Worm (Caenorhabditis elegans): ENCODE results near the gene slc-5A12.

slc-5A12 gene

DNA sequence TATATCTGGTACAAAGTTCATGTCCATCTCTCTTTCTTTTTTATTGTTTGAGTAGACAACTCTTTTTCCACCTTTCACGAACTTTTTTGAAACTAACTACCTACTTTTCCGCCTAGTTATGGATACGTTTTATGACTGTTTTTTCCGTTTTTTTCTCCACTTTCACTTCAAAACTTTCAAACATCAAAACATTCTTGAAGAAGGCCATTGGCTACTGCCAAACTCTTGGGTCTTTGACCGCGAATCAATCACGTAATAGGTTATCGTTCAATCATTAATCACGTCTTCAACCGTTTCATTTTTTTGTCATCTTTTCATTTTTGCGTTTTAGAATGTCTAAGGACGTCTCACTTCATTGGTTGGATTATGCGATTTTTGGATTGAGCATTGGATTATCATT, at the start of gene slc-5A12:
Gene slc-5A12, plus strand, starts transcription at position 333 of the 400 bp plus-strand sequence.
- TF ChIP-seq bed-2 (GFP tag; IDR thresholded peaks at IDR 0.05) (no peak), attf-6 (GFP tag; IDR thresholded peaks at IDR 0.05) (no peak), madf-8 (GFP tag; conservative IDR thresholded peaks at IDR 0.05) (no peak), K12H6.12 (tag; optimal IDR thresholded peaks at IDR 0.05) (no peak), attf-3 (GFP tag; conservative IDR thresholded peaks at IDR 0.05) (no peak), nfya-2 (GFP tag; IDR thresholded peaks at IDR 0.05) (no peak), madf-6 (GFP tag; IDR thresholded peaks at IDR 0.05) (no peak), nhr-80 (tag; optimal IDR thresholded peaks at IDR 0.05) (no peak), K11D2.4 (GFP tag; IDR thresholded peaks at IDR 0.05) (no peak), ZK185.1 (tag; optimal IDR thresholded peaks at IDR 0.05; ENCODE audit: poor library complexity, severe bottlenecking) (no peak), pbrm-1 (GFP tag; IDR thresholded peaks at IDR 0.05) (no peak)

DNA sequence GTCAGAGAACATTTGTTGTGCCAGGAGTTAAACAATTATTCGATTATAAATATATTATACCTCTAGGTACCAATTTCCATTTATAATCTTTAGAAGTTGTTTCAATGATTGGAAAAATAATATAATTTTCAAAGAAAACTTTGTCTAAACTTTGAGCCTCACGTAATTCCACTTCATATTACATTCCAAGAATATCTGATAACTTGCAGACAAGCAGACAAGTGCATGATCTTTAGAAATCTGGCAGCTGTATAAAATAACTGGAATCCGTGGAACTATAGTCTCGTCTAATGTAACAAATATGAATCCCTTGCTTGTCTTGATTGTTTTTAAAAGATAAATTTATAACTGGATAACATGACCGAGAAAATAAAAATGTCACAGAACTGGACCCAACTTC, 44.7 kb upstream of the slc-5A12 start:
- no peak for TF ChIP-seq nhr-27 (tag; optimal IDR thresholded peaks at IDR 0.05)
- no peak for TF ChIP-seq Y53G8AR.9 (GFP tag; conservative IDR thresholded peaks at IDR 0.05)
- TF ChIP-seq F33H1.4 (GFP tag; IDR thresholded peaks at IDR 0.05), result no peak
- no peak for TF ChIP-seq him-1 (tag; optimal IDR thresholded peaks at IDR 0.05)
- TF ChIP-seq dpff-1 (tag; optimal IDR thresholded peaks at IDR 0.05), result no peak

DNA sequence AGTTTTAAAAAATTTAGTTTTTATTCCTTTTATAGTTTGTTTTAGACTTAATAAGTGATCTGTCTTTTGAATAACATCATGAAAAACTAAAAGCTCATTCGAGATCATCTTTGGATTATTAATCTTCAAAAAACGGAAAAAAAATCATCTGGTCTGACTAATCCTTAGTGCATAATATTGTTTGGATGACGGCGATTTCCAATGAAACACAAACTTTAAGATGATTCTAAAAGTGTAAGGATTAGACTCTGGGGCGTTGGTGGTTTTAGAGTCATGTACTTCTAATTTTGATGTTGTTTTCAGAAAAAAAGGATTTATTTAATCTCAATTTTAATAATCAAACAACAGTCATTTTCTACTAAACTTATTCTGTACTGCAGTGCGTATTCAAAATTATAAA, 43.9 kb upstream of the slc-5A12 start:
- TF ChIP-seq unc-62 (GFP tag; optimal IDR thresholded peaks at IDR 0.05) (no peak), let-607 (tag; optimal IDR thresholded peaks at IDR 0.05) (no peak), F55B11.4 (tag; optimal IDR thresholded peaks at IDR 0.05; ENCODE audit: borderline replicate concordance, insufficient read depth) (no peak), atf-7 (tag; optimal IDR thresholded peaks at IDR 0.05) (no peak), sptf-2 (GFP tag; optimal IDR thresholded peaks at IDR 0.05) (no peak), lin-54 (GFP tag; optimal IDR thresholded peaks at IDR 0.05) (no peak), lir-1 (GFP tag; conservative IDR thresholded peaks at IDR 0.05) (no peak), hmg-20 (GFP tag; IDR thresholded peaks at IDR 0.05) (no peak), egrh-3 (GFP tag; IDR thresholded peaks at IDR 0.05) (no peak), ceh-27 (GFP tag; optimal IDR thresholded peaks at IDR 0.05) (no peak), nfya-2 (GFP tag; IDR thresholded peaks at IDR 0.05) (no peak), F49E8.2 (tag; optimal IDR thresholded peaks at IDR 0.05; ENCODE audit: insufficient read depth) (no peak), ets-4 (GFP tag; optimal IDR thresholded peaks at IDR 0.05) (no peak), die-1 (tag; optimal IDR thresholded peaks at IDR 0.05) (no peak), B0261.1 (tag; optimal IDR thresholded peaks at IDR 0.05) (no peak), Y67H2A.10 (GFP tag; conservative IDR thresholded peaks at IDR 0.05) (no peak)

- TF ChIP-seq unc-130 (GFP tag; optimal IDR thresholded peaks at IDR 0.05) (no peak), nhr-80 (tag; optimal IDR thresholded peaks at IDR 0.05) (peak; percentile 38)
These were observed 39.5 kb upstream of the slc-5A12 start for ce11 chrIV:11897710-11898109.

DNA sequence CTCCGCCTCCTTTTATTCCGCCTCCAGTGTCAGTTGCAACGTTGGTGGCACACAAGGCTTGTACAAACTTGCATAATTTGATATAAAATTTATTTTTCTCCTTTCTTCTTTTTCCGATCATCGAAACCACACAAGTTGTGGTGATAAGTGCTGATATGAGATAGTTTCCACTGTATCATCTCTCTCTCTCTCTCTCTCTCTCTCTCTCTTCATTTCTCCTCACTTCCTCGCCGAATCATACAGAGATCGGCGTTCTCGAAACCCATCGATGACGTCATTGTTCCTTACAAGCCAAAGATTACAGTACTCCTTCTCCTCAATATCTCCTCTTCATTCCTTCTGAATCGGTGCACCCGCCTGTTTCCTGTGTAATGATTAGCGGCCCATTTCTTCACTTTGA, 37.9 kb upstream of the slc-5A12 start, which contains the start of gene nhr-43:
Gene nhr-43, plus strand, starts transcription at position 233 of the 400 bp plus-strand sequence.
- TF ChIP-seq unc-130 (GFP tag; optimal IDR thresholded peaks at IDR 0.05), result no peak
- TF ChIP-seq somi-1 (GFP tag; optimal IDR thresholded peaks at IDR 0.05), result peak; percentile 44
- TF ChIP-seq ztf-26 (tag; optimal IDR thresholded peaks at IDR 0.05), result peak; percentile 6
- TF ChIP-seq atf-7 (tag; optimal IDR thresholded peaks at IDR 0.05), result peak; percentile 29
